Fruit fly (Drosophila melanogaster) whole organism, pupa: Measurements from ENCODE around the gene Oseg1.

Experiments
- CG14655 ChIP-seq: fragments of 200-800 bp; sonication (Bioruptor generic); optimal IDR thresholded peaks from 3 replicates; lab custom pipeline; 2017; ENCODE audit warnings: mild to moderate bottlenecking, missing biosample characterization, missing genetic modification reagents, missing genetic modification characterization
- CG15710 ChIP-seq: fragments of 200-800 bp; sonication (Bioruptor generic); optimal IDR thresholded peaks from 2 replicates; lab custom pipeline; 2018; ENCODE audit warnings: missing biosample characterization, mild to moderate bottlenecking, missing genetic modification characterization, moderate library complexity
- CG32121 ChIP-seq: fragments of 200-800 bp; sonication (Bioruptor generic); IDR thresholded peaks from 2 replicates; pipeline ENCODE4 v1.3.6; 2022; ENCODE audit warnings: missing biosample characterization, missing genetic modification characterization
- CG4496 ChIP-seq: fragments of 200-800 bp; sonication (Bioruptor generic); IDR thresholded peaks from 3 replicates; pipeline ENCODE4 v1.3.6; 2022; ENCODE audit warnings: missing biosample characterization, missing genetic modification characterization
- CG8301 ChIP-seq: fragments of 200-800 bp; sonication (Bioruptor generic); optimal IDR thresholded peaks from 2 replicates; lab custom pipeline; 2018; ENCODE audit warnings: missing biosample characterization, mild to moderate bottlenecking, missing genetic modification characterization
- CG9948 ChIP-seq: fragments of 200-800 bp; sonication (Bioruptor generic); optimal IDR thresholded peaks from 2 replicates; lab custom pipeline; 2018; ENCODE audit warnings: missing biosample characterization, mild to moderate bottlenecking, missing genetic modification characterization, moderate library complexity
- D1 ChIP-seq: fragments of 200-800 bp; sonication (Bioruptor generic); optimal IDR thresholded peaks from 2 replicates; lab custom pipeline; 2018; ENCODE audit warnings: missing biosample characterization, mild to moderate bottlenecking, missing genetic modification characterization, moderate library complexity
- EcR ChIP-seq: fragments of 200-800 bp; sonication (Bioruptor generic); optimal IDR thresholded peaks from 3 replicates; lab custom pipeline; 2019; ENCODE audit warnings: missing biosample characterization, missing genetic modification characterization, mild to moderate bottlenecking, moderate library complexity, missing genetic modification reagents
- Ets98B ChIP-seq: fragments of 200-800 bp; sonication (Bioruptor generic); IDR thresholded peaks from 2 replicates; pipeline ENCODE4 v1.3.6; 2022; ENCODE audit warnings: missing biosample characterization, missing genetic modification characterization
- Pif1A ChIP-seq: fragments of 200-800 bp; sonication (Bioruptor generic); optimal IDR thresholded peaks from 3 replicates; lab custom pipeline; 2016; ENCODE audit warnings: missing biosample characterization, missing genetic modification characterization
- rn ChIP-seq: fragments of 200-800 bp; sonication (Bioruptor generic); IDR thresholded peaks from 2 replicates; pipeline ENCODE4 v1.3.6; 2022; ENCODE audit warnings: missing biosample characterization, missing genetic modification characterization

DNA sequence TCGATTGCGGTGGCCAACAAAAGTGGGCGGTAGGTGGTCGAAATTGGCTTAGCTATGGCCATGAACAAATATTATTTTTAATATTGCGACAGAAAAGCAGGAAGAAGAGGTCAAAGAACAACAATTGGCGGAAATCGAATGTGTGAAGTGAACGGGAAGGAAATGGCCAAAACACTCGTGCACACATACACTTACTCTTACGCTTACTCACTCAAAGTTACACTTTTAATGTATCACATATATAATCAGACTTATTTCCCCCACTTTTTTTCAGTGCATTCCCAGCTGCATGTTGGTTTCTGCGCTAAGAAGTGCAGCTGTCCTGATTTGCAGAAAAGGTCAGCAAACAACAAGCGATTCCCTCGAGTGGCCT is 35.9 kb upstream of the Oseg1 start:
- TF ChIP-seq rn (GFP tag; lab: Robert Waterston, UW) (no peak), CG14655 (GFP tag; lab: Kevin White, UChicago) (peak; percentile 74), CG15710 (peak; percentile 30), CG32121 (GFP tag; lab: Robert Waterston, UW) (peak; percentile 49; the same call in 1 of the 2 replicates), CG9948 (tag; lab: Kevin White, UChicago) (peak; percentile 36), Pif1A (GFP tag; lab: Kevin White, UChicago) (peak; percentile 54), CG4496 (GFP tag; lab: Robert Waterston, UW) (peak; percentile 62; the same call in 1 of the 3 replicates), Ets98B (no peak), EcR (GFP tag; lab: Kevin White, UChicago) (no peak), D1 (tag; lab: Kevin White, UChicago) (no peak), CG8301 (tag; lab: Kevin White, UChicago) (peak; percentile 59)
